Worm (Caenorhabditis elegans): ENCODE measurements around the gene ZK353.2.

DNA sequence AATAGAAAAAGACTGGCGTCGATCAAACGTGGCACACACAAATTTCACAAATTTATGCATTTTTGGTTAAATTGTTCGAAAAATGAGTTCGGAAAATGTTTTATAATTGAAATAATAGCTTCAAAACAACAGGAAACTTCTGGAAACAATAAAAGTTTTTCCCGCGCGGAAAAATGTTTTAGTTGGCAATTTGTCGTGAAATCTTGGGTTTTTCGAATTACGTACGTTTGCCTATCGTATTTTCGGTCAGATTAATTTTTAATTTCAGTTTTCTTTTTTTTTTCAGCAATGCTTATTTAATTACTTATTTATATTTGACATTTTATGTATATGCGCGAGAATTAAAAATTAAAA, 43.1 kb upstream of the ZK353.2 start:
- TF ChIP-seq pqm-1 (tag; optimal IDR thresholded peaks at IDR 0.05) (no peak), C34B4.2 (tag; optimal IDR thresholded peaks at IDR 0.05) (no peak), aly-2 (tag; optimal IDR thresholded peaks at IDR 0.05) (no peak), unc-130 (tag; optimal IDR thresholded peaks at IDR 0.05) (no peak), unc-62 (GFP tag; optimal IDR thresholded peaks at IDR 0.05) (no peak), unc-86 (tag; optimal IDR thresholded peaks at IDR 0.05) (no peak)

Data from whole organism, L1 larva.